Fruit fly (Drosophila melanogaster) whole organism, wandering third instar larva: Measurements from ENCODE around the gene nmo.
A peak's percentile ranks its signal among the peaks of the same experiment; 100 is the strongest.

ENCODE experiments used
- Abd-B ChIP-seq: fragments of >200 bp; optimal IDR thresholded peaks from 2 replicates; lab custom pipeline; 2017; ENCODE audit warnings: missing biosample characterization, missing genetic modification characterization
- CG32264 ChIP-seq: fragments of 200-800 bp; sonication (Bioruptor generic); optimal IDR thresholded peaks from 2 replicates; lab custom pipeline; 2016; ENCODE audit warnings: missing biosample characterization, missing genetic modification characterization
- CG9705 ChIP-seq: fragments of 200-800 bp; sonication (Bioruptor generic); optimal IDR thresholded peaks from 2 replicates; lab custom pipeline; 2018; ENCODE audit warnings: missing biosample characterization, mild to moderate bottlenecking, missing genetic modification characterization
- CrebA ChIP-seq: fragments of 200-800 bp; sonication (Bioruptor generic); optimal IDR thresholded peaks from 2 replicates; lab custom pipeline; 2016; ENCODE audit warnings: missing biosample characterization, mild to moderate bottlenecking, missing genetic modification characterization, borderline replicate concordance
- Dfd ChIP-seq: fragments of >200 bp; optimal IDR thresholded peaks from 2 replicates; lab custom pipeline; 2017; ENCODE audit warnings: missing biosample characterization, missing genetic modification characterization
- Dif ChIP-seq: fragments of 200-275, 200-300 bp; sonication (Bioruptor generic); optimal IDR thresholded peaks from 2 replicates; lab custom pipeline; 2018; ENCODE audit warnings: missing biosample characterization, missing genetic modification characterization; ENCODE audit not compliant: partially characterized antibody
- GATAd ChIP-seq: sonication (Bioruptor generic); optimal IDR thresholded peaks from 2 replicates; lab custom pipeline; 2016; ENCODE audit warnings: missing biosample characterization, missing genetic modification characterization
- HLH106 ChIP-seq: fragments of 200-800 bp; optimal IDR thresholded peaks from 3 replicates; lab custom pipeline; 2019; ENCODE audit warnings: missing biosample characterization, mild to moderate bottlenecking, missing genetic modification characterization, moderate library complexity
- Hnf4 ChIP-seq: fragments of 200-800 bp; sonication (Bioruptor generic); optimal IDR thresholded peaks from 2 replicates; lab custom pipeline; 2016; ENCODE audit warnings: missing biosample characterization, mild to moderate bottlenecking, missing genetic modification characterization
- Hr78 ChIP-seq: fragments of >200 bp; optimal IDR thresholded peaks from 2 replicates; lab custom pipeline; 2017; ENCODE audit warnings: missing biosample characterization, missing genetic modification characterization
- Hr83 ChIP-seq: fragments of 200-300 bp; sonication (Bioruptor generic); optimal IDR thresholded peaks from 2 replicates; lab custom pipeline; 2016; ENCODE audit warnings: missing biosample characterization, mild to moderate bottlenecking, missing genetic modification characterization, moderate library complexity; ENCODE audit not compliant: poor library complexity, severe bottlenecking
- Jra ChIP-seq: sonication (Bioruptor generic); optimal IDR thresholded peaks from 2 replicates; lab custom pipeline; 2016; ENCODE audit warnings: missing biosample characterization, missing genetic modification characterization
- Mio ChIP-seq: sonication (Bioruptor generic); optimal IDR thresholded peaks from 2 replicates; lab custom pipeline; 2016; ENCODE audit warnings: missing biosample characterization, missing genetic modification characterization
- Myc ChIP-seq: fragments of >200 bp; optimal IDR thresholded peaks from 2 replicates; lab custom pipeline; 2017
- N ChIP-seq: fragments of >200 bp; optimal IDR thresholded peaks from 2 replicates; lab custom pipeline; 2018; ENCODE audit warnings: missing biosample characterization, missing external identifiers, missing genetic modification characterization
- OdsH ChIP-seq: fragments of 200-800 bp; sonication (Bioruptor generic); optimal IDR thresholded peaks from 2 replicates; lab custom pipeline; 2016; ENCODE audit warnings: missing biosample characterization, mild to moderate bottlenecking, missing genetic modification characterization
- Rel ChIP-seq, 2 experiments: fragments of 200-800 bp; sonication (Bioruptor generic) in 1 of 2; optimal IDR thresholded peaks; 2 replicates in 1 of 2; 3 replicates in 1 of 2; lab custom pipeline; 2016 to 2019; ENCODE audit warnings: mild to moderate bottlenecking in 2 of 2, missing biosample characterization in 2 of 2, missing genetic modification characterization in 2 of 2, moderate library complexity in 1 of 2
- Sp1 ChIP-seq: fragments of 200-800 bp; sonication (Bioruptor generic); optimal IDR thresholded peaks from 3 replicates; lab custom pipeline; 2019; ENCODE audit warnings: missing biosample characterization, mild to moderate bottlenecking, missing genetic modification characterization, moderate library complexity
- Vsx2 ChIP-seq: fragments of 200-300, 225-300 bp; sonication (Bioruptor generic); optimal IDR thresholded peaks from 2 replicates; lab custom pipeline; 2018; ENCODE audit warnings: missing biosample characterization, missing genetic modification characterization; ENCODE audit not compliant: partially characterized antibody
- br ChIP-seq: fragments of 200-800 bp; sonication (Bioruptor generic); optimal IDR thresholded peaks from 2 replicates; lab custom pipeline; 2016; ENCODE audit warnings: missing biosample characterization, missing genetic modification characterization
- brk ChIP-seq: fragments of 200-800 bp; sonication (Bioruptor generic); optimal IDR thresholded peaks from 2 replicates; lab custom pipeline; 2016; ENCODE audit warnings: missing biosample characterization, mild to moderate bottlenecking, missing genetic modification characterization
- dl ChIP-seq, 2 experiments: fragments of 175-275, 200-275 bp in 1 of 2; fragments of 200-275 bp in 1 of 2; sonication (Bioruptor generic); optimal IDR thresholded peaks; lab custom pipeline; 2018; ENCODE audit warnings: mild to moderate bottlenecking in 2 of 2, missing biosample characterization in 2 of 2, missing genetic modification characterization in 2 of 2, moderate library complexity in 2 of 2; ENCODE audit not compliant: partially characterized antibody in 2 of 2, insufficient read depth in 1 of 2
- dmrt93B ChIP-seq: fragments of 200-800 bp; sonication (Bioruptor generic); optimal IDR thresholded peaks from 2 replicates; lab custom pipeline; 2018; ENCODE audit warnings: missing biosample characterization, mild to moderate bottlenecking, missing genetic modification characterization
- dsf ChIP-seq: sonication (Bioruptor generic); optimal IDR thresholded peaks from 2 replicates; lab custom pipeline; 2016; ENCODE audit warnings: missing biosample characterization, missing genetic modification characterization, borderline replicate concordance
- ey ChIP-seq: fragments of 200-800 bp; sonication (Bioruptor generic); optimal IDR thresholded peaks from 2 replicates; lab custom pipeline; 2016; ENCODE audit warnings: missing biosample characterization, missing genetic modification characterization
- foxo ChIP-seq, 2 experiments: fragments of 200-800 bp; sonication (Bioruptor generic); optimal IDR thresholded peaks; 2 replicates in 1 of 2; 3 replicates in 1 of 2; lab custom pipeline; 2016 to 2017; ENCODE audit warnings: missing biosample characterization in 2 of 2, missing genetic modification characterization in 2 of 2
- fru ChIP-seq: fragments of 200-800 bp; sonication (Bioruptor generic); optimal IDR thresholded peaks from 3 replicates; lab custom pipeline; 2016; ENCODE audit warnings: missing biosample characterization, mild to moderate bottlenecking, missing genetic modification characterization
- h ChIP-seq: fragments of 200-800 bp; sonication (Bioruptor generic); optimal IDR thresholded peaks from 3 replicates; lab custom pipeline; 2016; ENCODE audit warnings: missing biosample characterization, mild to moderate bottlenecking, missing genetic modification characterization
- jim ChIP-seq: fragments of 175-275, 200-325 bp; sonication (Bioruptor generic); optimal IDR thresholded peaks from 2 replicates; lab custom pipeline; 2016; ENCODE audit warnings: missing biosample characterization, mild to moderate bottlenecking, missing genetic modification characterization
- lola ChIP-seq: fragments of >200 bp; optimal IDR thresholded peaks from 2 replicates; lab custom pipeline; 2017; ENCODE audit warnings: missing biosample characterization, missing genetic modification characterization
- pan ChIP-seq: fragments of >200 bp; optimal IDR thresholded peaks from 2 replicates; lab custom pipeline; 2017
- psq ChIP-seq: fragments of 200-800 bp; sonication (Bioruptor generic); optimal IDR thresholded peaks from 3 replicates; lab custom pipeline; 2017; ENCODE audit warnings: missing biosample characterization, mild to moderate bottlenecking, missing genetic modification characterization, moderate library complexity
- rgr ChIP-seq: fragments of 200-800 bp; sonication (Bioruptor generic); optimal IDR thresholded peaks from 3 replicates; lab custom pipeline; 2016; ENCODE audit warnings: missing biosample characterization, mild to moderate bottlenecking, missing genetic modification characterization
- sage ChIP-seq: fragments of 200-800 bp; sonication (Bioruptor generic); optimal IDR thresholded peaks from 2 replicates; lab custom pipeline; 2016; ENCODE audit warnings: missing biosample characterization, mild to moderate bottlenecking, missing genetic modification characterization
- sv ChIP-seq: fragments of 200-800 bp; sonication (Bioruptor generic); optimal IDR thresholded peaks from 3 replicates; lab custom pipeline; 2016; ENCODE audit warnings: missing biosample characterization, missing genetic modification characterization
- tai ChIP-seq: sonication (Bioruptor generic); optimal IDR thresholded peaks from 2 replicates; lab custom pipeline; 2016; ENCODE audit warnings: missing biosample characterization, missing genetic modification characterization
- usp ChIP-seq: fragments of >200 bp; optimal IDR thresholded peaks from 2 replicates; lab custom pipeline; 2017; ENCODE audit warnings: missing biosample characterization, missing genetic modification characterization
- woc ChIP-seq: sonication (Bioruptor generic); optimal IDR thresholded peaks from 2 replicates; lab custom pipeline; 2016; ENCODE audit warnings: missing biosample characterization, mild to moderate bottlenecking, missing genetic modification characterization

The nmo gene

dm6 chr3L:8018665-8019070 is 39.8 kb downstream of the nmo start:
- peak; percentile 10 for TF ChIP-seq Sp1 (GFP tag; lab: Kevin White, UChicago)
- TF ChIP-seq CrebA: peak; percentile 39
- no peak for TF ChIP-seq dmrt93B (GFP tag; lab: Kevin White, UChicago)
- no peak for TF ChIP-seq Jra (GFP tag; lab: Kevin White, UChicago)
- no peak for TF ChIP-seq dl (GFP tag; optimal IDR thresholded peaks at IDR 0.05; lab: Kevin White, UChicago; ENCODE audit: insufficient read depth in 1 of 2, partially characterized antibody in 2 of 2)
- no peak for TF ChIP-seq Hr83 (GFP tag; lab: Kevin White, UChicago)
- peak; percentile 61 for TF ChIP-seq fru (GFP tag; lab: Kevin White, UChicago)
- peak; percentile 8 for TF ChIP-seq br (GFP tag; lab: Kevin White, UChicago)
- TF ChIP-seq Rel (GFP tag; optimal IDR thresholded peaks at IDR 0.05; lab: Kevin White, UChicago): no peak
- peak; percentile 22 for TF ChIP-seq Rel (tag; optimal IDR thresholded peaks at IDR 0.05; lab: Kevin White, UChicago)
- peak; percentile 36 for TF ChIP-seq brk
- TF ChIP-seq h (GFP tag; lab: Kevin White, UChicago): peak; percentile 10
- no peak for TF ChIP-seq Dif

dm6 chr3L:8024278-8025140 is 45.7 kb downstream of the nmo start:
- TF ChIP-seq GATAd (GFP tag; lab: Kevin White, UChicago) (no peak), brk (no peak), pan (lab: Kevin White, UChicago) (no peak), CG9705 (no peak), Rel (GFP tag; optimal IDR thresholded peaks at IDR 0.05; lab: Kevin White, UChicago) (peak; percentile 24), Rel (tag; optimal IDR thresholded peaks at IDR 0.05; lab: Kevin White, UChicago) (no peak), dmrt93B (GFP tag; lab: Kevin White, UChicago) (peak; percentile 20), sage (GFP tag; lab: Kevin White, UChicago) (no peak), Sp1 (GFP tag; lab: Kevin White, UChicago) (peak; percentile 30), psq (peak; percentile 15), foxo (GFP tag; optimal IDR thresholded peaks at IDR 0.05; lab: Kevin White, UChicago) (peak in 1 of 2 experiments; percentile 44), HLH106 (tag; lab: Kevin White, UChicago) (peak; percentile 52), CG32264 (no peak), N (no peak), Mio (no peak), tai (GFP tag; lab: Kevin White, UChicago) (no peak), OdsH (peak; percentile 3), CrebA (no peak), sv (GFP tag; lab: Kevin White, UChicago) (no peak), rgr (GFP tag; lab: Kevin White, UChicago) (peak; percentile 21), ey (peak; percentile 42), dl (GFP tag; optimal IDR thresholded peaks at IDR 0.05; lab: Kevin White, UChicago; ENCODE audit: insufficient read depth in 1 of 2, partially characterized antibody in 2 of 2) (no peak), Hnf4 (GFP tag; lab: Kevin White, UChicago) (no peak), h (GFP tag; lab: Kevin White, UChicago) (peak; percentile 44), usp (no peak), Myc (no peak), Hr83 (GFP tag; lab: Kevin White, UChicago) (peak; percentile 17), fru (GFP tag; lab: Kevin White, UChicago) (peak; percentile 28), Abd-B (GFP tag; lab: Kevin White, UChicago) (no peak), lola (GFP tag; lab: Kevin White, UChicago) (no peak), Dfd (peak; percentile 24), Vsx2 (GFP tag; lab: Kevin White, UChicago) (no peak), Hr78 (no peak), Dif (no peak), Jra (GFP tag; lab: Kevin White, UChicago) (no peak), woc (GFP tag; lab: Kevin White, UChicago) (peak; percentile 7), dsf (no peak), jim (GFP tag; lab: Kevin White, UChicago) (no peak), br (GFP tag; lab: Kevin White, UChicago) (peak; percentile 27)
